Worm (Caenorhabditis elegans) whole organism, L4 larva: Measurements from ENCODE around the gene sri-67.

Source experiments
- T20F7.1 ChIP-seq: fragments of 200-800 bp; sonication (Bioruptor generic); optimal IDR thresholded peaks from 2 replicates; lab custom pipeline; 2018; ENCODE audit warnings: mild to moderate bottlenecking, missing genetic modification characterization, missing compliant biosample characterization
- nhr-237 ChIP-seq: sonication (generic microtip); optimal IDR thresholded peaks from 2 replicates; lab custom pipeline; 2017; ENCODE audit warnings: missing biosample characterization, missing genetic modification characterization
- skn-1 ChIP-seq: fragments of 150-350 bp; optimal IDR thresholded peaks from 2 replicates; lab custom pipeline; 2014; ENCODE audit warnings: missing biosample characterization, missing genetic modification characterization

DNA sequence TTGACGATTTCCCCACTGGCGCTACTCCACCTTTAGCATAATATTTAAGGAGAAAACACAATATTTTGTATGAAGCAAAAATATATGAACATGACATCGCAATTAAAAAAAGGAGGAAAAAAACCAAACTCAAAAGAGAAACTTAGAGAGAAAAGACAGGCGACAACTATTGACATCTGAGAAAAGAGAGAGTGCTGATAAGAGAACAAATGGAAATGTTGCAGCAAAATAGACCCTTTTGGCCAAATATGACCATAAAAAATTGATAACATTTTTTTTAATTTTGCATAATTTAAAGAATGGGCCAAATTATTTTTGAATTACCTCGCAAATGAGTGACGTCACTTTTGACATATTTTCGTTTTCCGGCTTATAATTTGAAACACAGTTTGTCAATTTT, 6.9 kb downstream of the sri-67 start:
- TF ChIP-seq T20F7.1 (GFP tag; lab: Kevin White, UChicago) (no peak), nhr-237 (tag; lab: Kevin White, UChicago) (no peak), skn-1 (tag; lab: Kevin White, UChicago) (no peak)
